Worm (Caenorhabditis elegans) whole organism, young adult: ENCODE measurements around the gene B0361.11.
A peak's percentile ranks its signal among the peaks of the same experiment; 100 is the strongest.

Experiments
- B0336.3 ChIP-seq: fragments of 200-800 bp; sonication (Bioruptor generic); IDR thresholded peaks from 2 replicates; pipeline ENCODE4 v1.3.6; 2022; ENCODE audit warnings: missing genetic modification characterization, missing compliant biosample characterization
- F23B12.7 ChIP-seq: sonication (generic microtip); optimal IDR thresholded peaks from 2 replicates; lab custom pipeline; 2017; ENCODE audit warnings: missing genetic modification characterization, mild to moderate bottlenecking, missing compliant biosample characterization, antibody characterized with exemption, moderate library complexity; ENCODE audit not compliant: insufficient read depth
- F33H1.4 ChIP-seq: fragments of 200-800 bp; sonication (Bioruptor generic); IDR thresholded peaks from 2 replicates; pipeline ENCODE4 v1.3.6; 2022; ENCODE audit warnings: missing genetic modification reagents, missing genetic modification characterization, missing compliant biosample characterization
- F52B5.7 ChIP-seq: sonication (generic microtip); optimal IDR thresholded peaks from 2 replicates; lab custom pipeline; 2016; ENCODE audit warnings: mild to moderate bottlenecking, missing genetic modification characterization, missing compliant biosample characterization
- F55B11.4 ChIP-seq: sonication (generic microtip); optimal IDR thresholded peaks from 2 replicates; lab custom pipeline; 2016; ENCODE audit warnings: missing compliant biosample characterization, missing genetic modification characterization, borderline replicate concordance; ENCODE audit not compliant: insufficient read depth
- F57C9.4 ChIP-seq: sonication (generic microtip); optimal IDR thresholded peaks from 2 replicates; lab custom pipeline; 2017; ENCODE audit warnings: mild to moderate bottlenecking, missing genetic modification characterization, missing compliant biosample characterization
- K12H6.12 ChIP-seq: fragments of 200-800 bp; sonication (Bioruptor generic); optimal IDR thresholded peaks from 2 replicates; lab custom pipeline; 2018; ENCODE audit warnings: mild to moderate bottlenecking, missing genetic modification characterization, missing compliant biosample characterization
- T07F8.4 ChIP-seq: sonication (generic microtip); optimal IDR thresholded peaks from 2 replicates; lab custom pipeline; 2016; ENCODE audit warnings: mild to moderate bottlenecking, missing genetic modification characterization, moderate library complexity, missing compliant biosample characterization
- Y53F4B.3 ChIP-seq: fragments of 200-800 bp; sonication (Bioruptor generic); IDR thresholded peaks from 2 replicates; pipeline ENCODE4 v1.3.6; 2022; ENCODE audit warnings: missing genetic modification reagents, missing genetic modification characterization, missing compliant biosample characterization
- Y95B8A.8 ChIP-seq: fragments of 200-800 bp; sonication (Bioruptor generic); IDR thresholded peaks from 2 replicates; pipeline ENCODE4 v1.3.6; 2022; ENCODE audit warnings: missing genetic modification reagents, missing genetic modification characterization, missing compliant biosample characterization
- ZK185.1 ChIP-seq: sonication (generic microtip); optimal IDR thresholded peaks from 2 replicates; lab custom pipeline; 2016; ENCODE audit warnings: mild to moderate bottlenecking, missing genetic modification characterization, missing compliant biosample characterization; ENCODE audit not compliant: poor library complexity, severe bottlenecking
- ama-1 ChIP-seq, 3 experiments: fragments of 150-350 bp in 1 of 3; sonication (generic microtip) in 2 of 3; optimal IDR thresholded peaks; 2 replicates each; lab custom pipeline; 2014 to 2018; ENCODE audit warnings: missing biosample characterization in 2 of 3, missing genetic modification characterization in 2 of 3, missing genetic modification reagents in 2 of 3
- athp-1 ChIP-seq: sonication (generic microtip); optimal IDR thresholded peaks from 2 replicates; lab custom pipeline; 2017; ENCODE audit warnings: mild to moderate bottlenecking, missing genetic modification characterization, missing compliant biosample characterization
- bed-1 ChIP-seq: fragments of 200-800 bp; sonication (Bioruptor generic); IDR thresholded peaks from 2 replicates; pipeline ENCODE4 v1.3.6; 2022; ENCODE audit warnings: missing genetic modification reagents, missing genetic modification characterization, missing compliant biosample characterization
- dox-1 ChIP-seq: fragments of 200-800 bp; sonication (Bioruptor generic); IDR thresholded peaks from 2 replicates; pipeline ENCODE4 v1.3.6; 2022; ENCODE audit warnings: missing genetic modification reagents, missing genetic modification characterization, missing compliant biosample characterization
- dpff-1 ChIP-seq: sonication (generic microtip); optimal IDR thresholded peaks from 2 replicates; lab custom pipeline; 2017; ENCODE audit warnings: mild to moderate bottlenecking, missing genetic modification characterization, missing compliant biosample characterization
- dpl-1 ChIP-seq: fragments of 150-350 bp; optimal IDR thresholded peaks from 2 replicates; lab custom pipeline; 2014; ENCODE audit warnings: missing biosample characterization, missing genetic modification reagents, missing genetic modification characterization
- efl-1 ChIP-seq: fragments of 150-350 bp; optimal IDR thresholded peaks from 2 replicates; lab custom pipeline; 2014; ENCODE audit warnings: missing biosample characterization, missing genetic modification reagents, missing genetic modification characterization
- fkh-3 ChIP-seq: sonication (generic microtip); optimal IDR thresholded peaks from 2 replicates; lab custom pipeline; 2016; ENCODE audit warnings: mild to moderate bottlenecking, missing genetic modification characterization, missing compliant biosample characterization
- lin-35 ChIP-seq, 3 experiments: fragments of 150-350 bp in 2 of 3; sonication (generic microtip) in 1 of 3; optimal IDR thresholded peaks; 2 replicates each; lab custom pipeline; 2014 to 2018; ENCODE audit warnings: missing biosample characterization in 3 of 3, missing genetic modification characterization in 3 of 3, missing genetic modification reagents in 3 of 3
- lin-54 ChIP-seq: fragments of 200-800 bp; sonication (Bioruptor generic); optimal IDR thresholded peaks from 2 replicates; lab custom pipeline; 2018; ENCODE audit warnings: mild to moderate bottlenecking, missing genetic modification characterization, missing compliant biosample characterization
- lir-1 ChIP-seq: fragments of 200-800 bp; sonication (Bioruptor generic); conservative IDR thresholded peaks from 2 replicates; pipeline ENCODE4 v1.3.6; 2022; ENCODE audit warnings: missing genetic modification reagents, missing genetic modification characterization, missing compliant biosample characterization
- lsl-1 ChIP-seq: fragments of 200-800 bp; sonication (Bioruptor generic); optimal IDR thresholded peaks from 2 replicates; lab custom pipeline; 2018; ENCODE audit warnings: mild to moderate bottlenecking, missing genetic modification characterization, moderate library complexity, missing compliant biosample characterization
- madf-6 ChIP-seq: fragments of 200-800 bp; sonication (Bioruptor generic); IDR thresholded peaks from 2 replicates; pipeline ENCODE4 v1.3.6; 2022; ENCODE audit warnings: missing genetic modification reagents, missing genetic modification characterization, missing compliant biosample characterization
- mcd-1 ChIP-seq: fragments of 200-800 bp; sonication (Bioruptor generic); IDR thresholded peaks from 2 replicates; pipeline ENCODE4 v1.3.6; 2022; ENCODE audit warnings: missing genetic modification reagents, missing genetic modification characterization, missing compliant biosample characterization
- mel-28 ChIP-seq: sonication (generic microtip); optimal IDR thresholded peaks from 2 replicates; lab custom pipeline; 2016; ENCODE audit warnings: borderline replicate concordance, mild to moderate bottlenecking, missing genetic modification characterization, missing compliant biosample characterization
- mes-4 ChIP-seq: sonication (generic microtip); optimal IDR thresholded peaks from 2 replicates; lab custom pipeline; 2016; ENCODE audit warnings: missing genotype, missing genetic modification characterization, missing compliant biosample characterization
- nfya-1 ChIP-seq: sonication (generic microtip); optimal IDR thresholded peaks from 2 replicates; lab custom pipeline; 2017; ENCODE audit warnings: antibody characterized with exemption, missing compliant biosample characterization, missing genetic modification characterization, borderline replicate concordance; ENCODE audit not compliant: insufficient read depth
- nfyb-1 ChIP-seq: fragments of 200-800 bp; sonication (Bioruptor generic); IDR thresholded peaks from 2 replicates; pipeline ENCODE4 v1.3.6; 2022; ENCODE audit warnings: missing genetic modification reagents, missing genetic modification characterization, missing compliant biosample characterization
- nhr-80 ChIP-seq: sonication (generic microtip); optimal IDR thresholded peaks from 2 replicates; lab custom pipeline; 2016; ENCODE audit warnings: missing genetic modification characterization, missing compliant biosample characterization
- nhr-90 ChIP-seq: sonication (generic microtip); optimal IDR thresholded peaks from 2 replicates; lab custom pipeline; 2016; ENCODE audit warnings: missing genotype, mild to moderate bottlenecking, missing genetic modification characterization, missing compliant biosample characterization
- pha-4 ChIP-seq: fragments of 150-350 bp; sonication (generic microtip); optimal IDR thresholded peaks from 2 replicates; lab custom pipeline; 2014; ENCODE audit warnings: missing biosample characterization, missing genetic modification reagents, missing genetic modification characterization
- rcor-1 ChIP-seq: fragments of 200-800 bp; sonication (Bioruptor generic); IDR thresholded peaks from 2 replicates; pipeline ENCODE4 v1.3.6; 2022; ENCODE audit warnings: missing genetic modification reagents, missing genetic modification characterization, missing compliant biosample characterization
- snpc-3.4 ChIP-seq: sonication (generic microtip); optimal IDR thresholded peaks from 2 replicates; lab custom pipeline; 2017; ENCODE audit warnings: missing genetic modification characterization, mild to moderate bottlenecking, missing compliant biosample characterization, antibody characterized with exemption, moderate library complexity, missing genotype, missing genetic modification reagents
- snpc-4 ChIP-seq, 5 experiments: fragments of 150-350 bp in 1 of 5; sonication (generic microtip) in 4 of 5; optimal IDR thresholded peaks; 2 replicates each; lab custom pipeline; 2014 to 2018; ENCODE audit warnings: missing genetic modification characterization in 5 of 5, missing biosample characterization in 3 of 5, antibody characterized with exemption in 2 of 5, mild to moderate bottlenecking in 2 of 5, missing compliant biosample characterization in 2 of 5, missing genotype in 2 of 5, moderate library complexity in 2 of 5, missing genetic modification reagents in 1 of 5
- tbp1 ChIP-seq: fragments of 200-800 bp; sonication (Bioruptor generic); optimal IDR thresholded peaks from 2 replicates; lab custom pipeline; 2018; ENCODE audit warnings: mild to moderate bottlenecking, missing genetic modification characterization, missing compliant biosample characterization
- xnd-1 ChIP-seq: sonication (generic microtip); optimal IDR thresholded peaks from 2 replicates; lab custom pipeline; 2016; ENCODE audit warnings: missing genotype, missing genetic modification reagents, missing genetic modification characterization, missing compliant biosample characterization
- ztf-18 ChIP-seq: sonication (generic microtip); optimal IDR thresholded peaks from 2 replicates; lab custom pipeline; 2016; ENCODE audit warnings: missing genotype, mild to moderate bottlenecking, missing genetic modification characterization, missing compliant biosample characterization
- ztf-6 ChIP-seq: fragments of 200-800 bp; sonication (Bioruptor generic); IDR thresholded peaks from 2 replicates; pipeline ENCODE4 v1.3.6; 2022; ENCODE audit warnings: missing genetic modification reagents, missing genetic modification characterization, missing compliant biosample characterization

The B0361.11 gene

DNA sequence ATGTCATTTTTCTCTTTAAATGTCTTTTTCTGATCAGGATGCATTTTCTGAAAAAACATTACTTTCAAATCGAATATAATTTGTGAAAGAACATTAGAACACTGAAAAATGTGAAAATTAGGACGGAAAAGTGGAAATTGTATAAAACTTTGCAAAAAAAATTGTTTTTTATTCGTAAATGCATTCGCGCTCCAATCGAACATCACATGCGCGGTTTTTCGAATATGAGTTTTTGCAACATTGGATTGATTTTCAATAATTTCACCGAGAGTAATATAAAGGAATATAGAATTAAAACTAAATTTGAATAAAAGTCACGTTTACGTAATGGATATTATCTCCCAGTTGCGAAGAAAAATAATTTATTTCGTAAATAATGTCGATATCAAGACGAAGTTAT, at the start of gene B0361.11, which contains the start of gene spot-1:
Gene B0361.11 (plus strand): TSS at position 372 of the 400 bp plus-strand sequence.
Gene spot-1 (minus strand): TSS at position 47 of the 400 bp plus-strand sequence.
- no peak for TF ChIP-seq F57C9.4 (tag; lab: Kevin White, UChicago)
- no peak for TF ChIP-seq dox-1 (GFP tag; lab: Robert Waterston, UW)
- TF ChIP-seq mcd-1 (GFP tag; lab: Robert Waterston, UW) = peak; percentile 88
- TF ChIP-seq dpl-1 (GFP tag; lab: Kevin White, UChicago) = peak; percentile 42
- TF ChIP-seq efl-1 (GFP tag; lab: Kevin White, UChicago) = peak; percentile 75
- TF ChIP-seq lin-54 (GFP tag; lab: Kevin White, UChicago) = peak; percentile 87
- TF ChIP-seq bed-1 (GFP tag; lab: Robert Waterston, UW) = no peak
- no peak for TF ChIP-seq Y95B8A.8
- TF ChIP-seq nhr-80 (tag; lab: Kevin White, UChicago) = no peak
- no peak for TF ChIP-seq mes-4 (tag; lab: Kevin White, UChicago)
- no peak for TF ChIP-seq snpc-4 (GFP tag; optimal IDR thresholded peaks at IDR 0.05; lab: Kevin White, UChicago)
- peak in 2 of 4 experiments; percentile 12 to 48 for TF ChIP-seq snpc-4 (tag; optimal IDR thresholded peaks at IDR 0.05; lab: Kevin White, UChicago)
- peak; percentile 1 to 77 (median 27) for TF ChIP-seq lin-35 (GFP tag; optimal IDR thresholded peaks at IDR 0.05; lab: Kevin White, UChicago)
- no peak for TF ChIP-seq athp-1
- no peak for TF ChIP-seq lir-1 (GFP tag; lab: Robert Waterston, UW)

- no peak for TF ChIP-seq snpc-3.4 (tag; lab: Kevin White, UChicago)
- no peak for TF ChIP-seq mel-28 (tag; lab: Kevin White, UChicago)
- no peak for TF ChIP-seq ztf-6
Measured at ce11 chrIII:7229687-7230086, 47.7 kb upstream of the B0361.11 start, which contains the start of gene R151.8. Gene R151.8, minus strand, starts transcription at chrIII:7229787.

DNA sequence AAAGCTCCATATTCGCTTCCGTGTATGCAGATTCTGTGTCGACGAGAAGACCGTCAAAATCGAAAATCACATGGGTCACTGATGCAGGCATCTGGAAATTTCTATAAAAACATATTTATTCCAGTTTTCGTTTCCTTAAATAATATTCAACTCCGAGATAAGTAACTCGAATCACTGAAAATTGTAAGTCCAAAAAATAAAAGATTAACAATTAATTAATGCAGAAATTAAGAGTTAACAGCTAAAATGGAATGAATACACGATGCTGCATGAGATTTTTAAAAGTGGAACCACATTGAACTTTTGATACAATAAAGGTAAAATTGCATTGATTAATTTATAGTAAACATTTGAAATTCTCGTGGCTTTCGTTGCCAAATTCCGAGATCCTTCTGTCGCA, 46.6 kb upstream of the B0361.11 start, which contains the start of gene R151.10:
Gene R151.10 (minus strand): TSS at position 101 of the 400 bp plus-strand sequence.
- no peak for TF ChIP-seq fkh-3 (tag; lab: Kevin White, UChicago)
- no peak for TF ChIP-seq ama-1 (optimal IDR thresholded peaks at IDR 0.05; lab: Kevin White, UChicago)
- no peak for TF ChIP-seq ama-1 (GFP tag; optimal IDR thresholded peaks at IDR 0.05; lab: Kevin White, UChicago)
- TF ChIP-seq pha-4 = no peak
- TF ChIP-seq madf-6 = no peak
- TF ChIP-seq xnd-1 (tag; lab: Kevin White, UChicago) = no peak

ce11 chrIII:7232782-7233181, 44.6 kb upstream of the B0361.11 start, which contains the start of gene adr-2:
Gene adr-2, minus strand, starts transcription at chrIII:7232882.
- TF ChIP-seq dpff-1 (tag; lab: Kevin White, UChicago) (no peak), T07F8.4 (tag; lab: Kevin White, UChicago) (no peak), ztf-18 (peak; percentile 10)

- TF ChIP-seq snpc-4 (GFP tag; optimal IDR thresholded peaks at IDR 0.05; lab: Kevin White, UChicago) (no peak), snpc-4 (tag; optimal IDR thresholded peaks at IDR 0.05; lab: Kevin White, UChicago) (peak in 3 of 4 experiments; percentile 23 to 81 (median 42)), rcor-1 (GFP tag; lab: Robert Waterston, UW) (0 out of 2 replicates have a peak, but pooled peaks have one; percentile 9), nfyb-1 (no peak), lin-35 (GFP tag; optimal IDR thresholded peaks at IDR 0.05; lab: Kevin White, UChicago) (peak in 1 of 3 experiments; percentile 66), lin-54 (GFP tag; lab: Kevin White, UChicago) (peak; percentile 59), ztf-18 (peak; percentile 93), F52B5.7 (tag; lab: Kevin White, UChicago) (no peak), tbp1 (GFP tag; lab: Kevin White, UChicago) (peak; percentile 21), F55B11.4 (tag; lab: Kevin White, UChicago) (no peak), madf-6 (peak; percentile 54; the same call in 1 of the 2 replicates), Y53F4B.3 (GFP tag; lab: Robert Waterston, UW) (no peak), F23B12.7 (tag; lab: Kevin White, UChicago) (peak; percentile 12), K12H6.12 (no peak), lsl-1 (GFP tag; lab: Kevin White, UChicago) (peak; percentile 20), pha-4 (peak; percentile 45), B0336.3 (no peak), nfya-1 (tag; lab: Kevin White, UChicago) (no peak), F33H1.4 (GFP tag; lab: Robert Waterston, UW) (peak; percentile 52), ZK185.1 (peak; percentile 5), snpc-3.4 (tag; lab: Kevin White, UChicago) (peak; percentile 50), nhr-90 (no peak)
Measured at ce11 chrIII:7234148-7234547, 43.3 kb upstream of the B0361.11 start, which contains the start of gene ndus-8. Gene ndus-8, minus strand, starts transcription at chrIII:7234202.
